Worm (Caenorhabditis elegans) whole organism, early embryonic: ENCODE results near the gene fbxb-3.

Source experiments
- B0310.2 ChIP-seq: sonication (generic microtip); optimal IDR thresholded peaks from 2 replicates; lab custom pipeline; 2016; ENCODE audit warnings: mild to moderate bottlenecking, missing genetic modification characterization, missing compliant biosample characterization
- F13C5.2 ChIP-seq: sonication (generic microtip); optimal IDR thresholded peaks from 2 replicates; lab custom pipeline; 2017; ENCODE audit warnings: mild to moderate bottlenecking, missing genetic modification characterization, inconsistent platforms, missing compliant biosample characterization
- aly-1 ChIP-seq: sonication (generic microtip); optimal IDR thresholded peaks from 2 replicates; lab custom pipeline; 2016; ENCODE audit warnings: missing genetic modification characterization, missing compliant biosample characterization
- ama-1 ChIP-seq: fragments of 150-350 bp; optimal IDR thresholded peaks from 2 replicates; lab custom pipeline; 2014
- ceh-13 ChIP-seq: fragments of 200-800 bp; sonication (Bioruptor generic); optimal IDR thresholded peaks from 2 replicates; lab custom pipeline; 2018; ENCODE audit warnings: mild to moderate bottlenecking, missing genetic modification characterization, missing compliant biosample characterization
- ceh-36 ChIP-seq: sonication (generic microtip); optimal IDR thresholded peaks from 2 replicates; lab custom pipeline; 2016; ENCODE audit warnings: missing genetic modification characterization, inconsistent platforms, missing compliant biosample characterization
- ets-7 ChIP-seq: sonication (generic microtip); optimal IDR thresholded peaks from 2 replicates; lab custom pipeline; 2016; ENCODE audit warnings: missing genotype, missing genetic modification characterization, missing compliant biosample characterization
- flt-1 ChIP-seq: fragments of 200-800 bp; sonication (Bioruptor generic); IDR thresholded peaks from 2 replicates; pipeline ENCODE4 v1.3.6; 2022; ENCODE audit warnings: missing genetic modification characterization, missing compliant biosample characterization
- hmbx-1 ChIP-seq: sonication (generic microtip); optimal IDR thresholded peaks from 2 replicates; lab custom pipeline; 2016; ENCODE audit warnings: mild to moderate bottlenecking, missing genetic modification characterization, missing compliant biosample characterization
- hnd-1 ChIP-seq: sonication (generic microtip); optimal IDR thresholded peaks from 2 replicates; lab custom pipeline; 2016; ENCODE audit warnings: missing genetic modification characterization, missing compliant biosample characterization
- pes-1 ChIP-seq: fragments of 200-800 bp; sonication (Bioruptor generic); IDR thresholded peaks from 2 replicates; pipeline ENCODE4 v1.3.6; 2022; ENCODE audit warnings: missing genetic modification reagents, missing genetic modification characterization, missing compliant biosample characterization
- scrt-1 ChIP-seq: fragments of 200-800 bp; sonication (Bioruptor generic); IDR thresholded peaks from 2 replicates; pipeline ENCODE4 v1.3.6; 2022; ENCODE audit warnings: missing genetic modification characterization, missing compliant biosample characterization
- sea-1 ChIP-seq: fragments of 200-800 bp; sonication (Bioruptor generic); conservative IDR thresholded peaks from 2 replicates; pipeline ENCODE4 v1.3.6; 2022; ENCODE audit warnings: missing genetic modification characterization, missing compliant biosample characterization
- tbx-11 ChIP-seq: fragments of 200-800 bp; sonication (Bioruptor generic); IDR thresholded peaks from 2 replicates; pipeline ENCODE4 v1.3.6; 2022; ENCODE audit warnings: missing genetic modification characterization, missing compliant biosample characterization
- tbx-37 ChIP-seq: fragments of 200-800 bp; sonication (Bioruptor generic); conservative IDR thresholded peaks from 2 replicates; pipeline ENCODE4 v1.3.6; 2022; ENCODE audit warnings: missing genetic modification reagents, missing genetic modification characterization, missing compliant biosample characterization
- tra-4 ChIP-seq: sonication (generic microtip); optimal IDR thresholded peaks from 2 replicates; lab custom pipeline; 2017; ENCODE audit warnings: missing genetic modification characterization, missing compliant biosample characterization

fbxb-3 gene

DNA sequence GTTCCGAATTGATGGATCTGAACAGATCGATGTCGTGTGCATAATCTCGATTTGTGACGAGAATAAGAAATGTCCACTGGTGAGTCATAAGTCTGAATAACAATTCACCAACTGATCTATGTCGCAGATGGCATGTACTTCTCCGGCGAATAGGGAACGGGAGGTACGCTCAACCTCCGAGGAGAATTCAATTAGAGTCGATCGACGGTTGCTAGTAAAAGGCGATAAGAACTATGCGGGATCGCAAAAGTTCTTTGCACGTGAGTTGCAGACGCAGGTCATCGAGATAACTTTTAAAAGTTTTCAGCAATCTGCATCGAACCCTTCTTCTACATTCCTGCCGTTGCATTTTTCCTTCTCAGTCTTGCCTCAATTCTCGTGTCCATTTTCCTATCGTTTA is 43.8 kb downstream of the fbxb-3 start:
- TF ChIP-seq scrt-1 (GFP tag; lab: Robert Waterston, UW), result no peak
- no peak for TF ChIP-seq tra-4 (tag; lab: Kevin White, UChicago)
- no peak for TF ChIP-seq ama-1 (lab: Kevin White, UChicago)
- TF ChIP-seq hmbx-1 (tag; lab: Kevin White, UChicago), result no peak
- no peak for TF ChIP-seq ceh-36 (tag; lab: Kevin White, UChicago)
- TF ChIP-seq ets-7 (tag; lab: Kevin White, UChicago), result no peak
- no peak for TF ChIP-seq hnd-1 (tag; lab: Kevin White, UChicago)
- no peak for TF ChIP-seq ceh-13 (GFP tag; lab: Kevin White, UChicago)
- TF ChIP-seq tbx-37, result no peak
- TF ChIP-seq aly-1, result no peak
- no peak for TF ChIP-seq pes-1
- no peak for TF ChIP-seq flt-1
- no peak for TF ChIP-seq tbx-11 (GFP tag; lab: Robert Waterston, UW)
- no peak for TF ChIP-seq sea-1 (GFP tag; lab: Robert Waterston, UW)
- TF ChIP-seq F13C5.2 (tag; lab: Kevin White, UChicago), result no peak
- TF ChIP-seq B0310.2 (tag; lab: Kevin White, UChicago), result no peak

DNA sequence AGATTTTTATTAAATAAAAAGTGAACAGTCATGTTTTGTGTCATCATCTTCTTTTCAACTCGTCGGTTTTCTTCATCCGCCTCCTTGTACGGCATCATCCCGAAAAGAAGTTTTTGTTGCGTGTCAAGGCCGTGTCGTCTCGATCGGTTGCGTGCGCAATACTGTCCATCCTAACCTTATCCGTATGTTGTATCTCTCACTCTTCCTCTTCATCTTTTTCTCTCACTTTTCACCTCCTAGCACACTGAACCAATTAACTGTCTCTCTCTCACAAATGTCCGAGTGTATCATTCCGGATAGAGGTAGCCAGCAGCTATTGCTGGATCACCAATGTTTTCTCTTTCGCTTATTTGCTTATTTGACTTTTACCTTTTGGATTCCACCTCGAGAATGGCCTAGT is 44.7 kb downstream of the fbxb-3 start:
- no peak for TF ChIP-seq tbx-11 (GFP tag; lab: Robert Waterston, UW)

DNA sequence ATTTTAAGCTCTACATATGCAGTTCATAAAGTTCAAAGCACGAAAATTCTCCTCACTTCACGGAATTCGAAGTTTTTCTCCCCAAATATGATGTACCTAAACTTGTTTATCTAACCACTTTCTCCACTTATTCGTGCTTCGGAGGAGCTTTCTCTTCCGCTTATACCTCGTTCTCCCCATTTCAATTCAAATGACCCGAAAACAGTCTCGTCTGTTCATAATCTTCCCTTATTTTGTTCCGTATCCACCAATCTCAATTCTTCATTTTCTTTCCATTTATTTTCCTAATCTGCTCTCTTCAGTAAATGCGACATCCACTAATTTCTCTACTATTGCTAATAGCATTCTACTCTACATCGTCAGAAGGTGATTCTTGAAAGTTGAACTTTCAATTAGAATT is 46.6 kb downstream of the fbxb-3 start, which contains the start of gene let-653:
TSS of gene let-653 (plus strand) at position 301 of the 400 bp plus-strand sequence.
- TF ChIP-seq tbx-37 (no peak), aly-1 (no peak), ets-7 (tag; lab: Kevin White, UChicago) (no peak), F13C5.2 (tag; lab: Kevin White, UChicago) (no peak), flt-1 (no peak), pes-1 (no peak)
